Fruit fly (Drosophila melanogaster) whole organism, embryonic: ENCODE measurements around the gene CG3222.

Experiments used
- Awh ChIP-seq: fragments of 200-800 bp; sonication (Bioruptor generic); IDR thresholded peaks from 2 replicates; pipeline ENCODE4, ENCODE4 v1.3.6; 2022; ENCODE audit warnings: missing biosample characterization, missing genetic modification characterization
- CG1647 ChIP-seq: fragments of 200-800 bp; sonication (Bioruptor generic); optimal IDR thresholded peaks from 3 replicates; lab custom pipeline; 2016; ENCODE audit warnings: missing biosample characterization, missing genetic modification characterization
- CG2120 ChIP-seq: fragments of 200-800 bp; sonication (Bioruptor generic); optimal IDR thresholded peaks from 3 replicates; lab custom pipeline; 2016; ENCODE audit warnings: missing biosample characterization, missing genetic modification characterization
- CG2875 ChIP-seq: fragments of 200-800 bp; sonication (Bioruptor generic); optimal IDR thresholded peaks from 2 replicates; lab custom pipeline; 2017; ENCODE audit warnings: missing biosample characterization, mild to moderate bottlenecking, missing genetic modification characterization, missing genetic modification reagents
- CG30020 ChIP-seq: fragments of 200-800 bp; optimal IDR thresholded peaks from 2 replicates; lab custom pipeline; 2019; ENCODE audit warnings: missing biosample characterization, mild to moderate bottlenecking, missing genetic modification characterization, moderate library complexity
- CG34422 ChIP-seq: fragments of 200-800 bp; sonication (Bioruptor generic); IDR thresholded peaks from 3 replicates; pipeline ENCODE4 v1.3.6; 2022; ENCODE audit warnings: missing biosample characterization, missing genetic modification characterization
- CTCF ChIP-seq: fragments of 200-800 bp; sonication (Bioruptor generic); optimal IDR thresholded peaks from 2 replicates; lab custom pipeline; 2017; ENCODE audit warnings: missing biosample characterization, mild to moderate bottlenecking, missing genetic modification characterization, moderate library complexity
- Dref ChIP-seq: fragments of 200-800 bp; sonication (Bioruptor generic); IDR thresholded peaks from 2 replicates; pipeline ENCODE4 v1.3.6; 2022; ENCODE audit warnings: missing biosample characterization, missing genetic modification characterization
- HLH3B ChIP-seq: fragments of 200-800 bp; sonication (Bioruptor generic); IDR thresholded peaks from 2 replicates; pipeline ENCODE4 v1.3.6; 2022; ENCODE audit warnings: missing biosample characterization, missing genetic modification characterization
- bab2 ChIP-seq: fragments of 200-800 bp; sonication (Bioruptor generic); optimal IDR thresholded peaks from 2 replicates; lab custom pipeline; 2016; ENCODE audit warnings: missing biosample characterization, missing genetic modification characterization
- dysf ChIP-seq: fragments of 200-800 bp; sonication (Bioruptor generic); IDR thresholded peaks from 3 replicates; pipeline ENCODE4 v1.3.6; 2022; ENCODE audit warnings: missing biosample characterization, missing genetic modification characterization
- ewg ChIP-seq: fragments of 200-800 bp; sonication (Bioruptor generic); optimal IDR thresholded peaks from 3 replicates; lab custom pipeline; 2017; ENCODE audit warnings: mild to moderate bottlenecking, missing biosample characterization, missing genetic modification reagents, missing genetic modification characterization
- fd102C ChIP-seq: fragments of 200-800 bp; sonication (Bioruptor generic); optimal IDR thresholded peaks from 2 replicates; lab custom pipeline; 2018; ENCODE audit warnings: missing biosample characterization, mild to moderate bottlenecking, missing genetic modification characterization, moderate library complexity
- kah ChIP-seq: fragments of 200-800 bp; sonication (Bioruptor generic); optimal IDR thresholded peaks from 2 replicates; lab custom pipeline; 2018; ENCODE audit warnings: missing biosample characterization, mild to moderate bottlenecking, missing genetic modification characterization
- onecut ChIP-seq: fragments of 200-800 bp; sonication (Bioruptor generic); IDR thresholded peaks from 2 replicates; pipeline ENCODE4 v1.3.6; 2022; ENCODE audit warnings: missing biosample characterization, missing genetic modification characterization
- scrt ChIP-seq: fragments of 200-800 bp; sonication (Bioruptor generic); optimal IDR thresholded peaks from 2 replicates; lab custom pipeline; 2018; ENCODE audit warnings: missing biosample characterization, mild to moderate bottlenecking, missing genetic modification characterization, moderate library complexity
- sd ChIP-seq: fragments of 200-800 bp; sonication (Bioruptor generic); optimal IDR thresholded peaks from 3 replicates; lab custom pipeline; 2018; ENCODE audit warnings: missing biosample characterization, mild to moderate bottlenecking, missing genetic modification characterization, moderate library complexity
- ttk ChIP-seq: fragments of 200-800 bp; sonication (Bioruptor generic); IDR thresholded peaks from 2 replicates; pipeline ENCODE4 v2.1.2; 2022; ENCODE audit warnings: missing biosample characterization, missing genetic modification characterization

Gene CG3222

DNA sequence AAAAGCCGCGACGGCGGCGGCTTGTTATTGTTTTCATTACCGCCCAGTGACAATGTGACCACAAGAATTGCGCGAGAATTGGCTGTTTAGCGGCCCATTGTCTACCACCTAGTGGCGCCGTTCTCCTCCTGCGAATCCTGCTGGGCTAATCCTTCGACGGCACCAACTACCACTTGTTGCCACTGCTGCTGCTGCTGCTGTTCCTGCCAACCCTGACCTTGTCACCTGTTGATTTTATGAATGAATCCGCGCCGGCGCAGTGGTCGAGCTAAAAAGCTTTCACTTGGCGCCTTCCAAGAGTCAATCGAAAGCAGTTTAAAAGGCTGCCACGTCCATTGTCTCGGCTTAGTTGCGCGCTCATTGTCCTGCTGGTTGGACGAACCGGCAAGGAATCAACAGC, 45.0 kb downstream of the CG3222 start, which contains the start of gene CNMaR (continued):
- TF ChIP-seq fd102C: no peak
- 0 out of 3 replicates have a peak, but pooled peaks have one; percentile 16 for TF ChIP-seq dysf
- no peak for TF ChIP-seq CG2875 (GFP tag; lab: Kevin White, UChicago)
- TF ChIP-seq ttk (GFP tag; lab: Robert Waterston, UW): no peak
- TF ChIP-seq scrt (GFP tag; lab: Kevin White, UChicago): peak; percentile 100
- TF ChIP-seq bab2 (GFP tag; lab: Kevin White, UChicago): no peak
- no peak for TF ChIP-seq CG1647 (GFP tag; lab: Kevin White, UChicago)
- TF ChIP-seq kah (GFP tag; lab: Kevin White, UChicago): peak; percentile 10
- TF ChIP-seq Dref: no peak
- TF ChIP-seq HLH3B (GFP tag; lab: Robert Waterston, UW): no peak
- TF ChIP-seq CG30020: no peak
- TF ChIP-seq Awh (GFP tag; lab: Robert Waterston, UW): no peak
- peak; percentile 59; the same call in 1 of the 3 replicates for TF ChIP-seq CG34422 (GFP tag; lab: Robert Waterston, UW)
- TF ChIP-seq onecut (GFP tag; lab: Robert Waterston, UW): no peak
- TF ChIP-seq ewg (GFP tag; lab: Kevin White, UChicago): peak; percentile 85
- TF ChIP-seq sd: no peak
- no peak for TF ChIP-seq CG2120 (GFP tag; lab: Kevin White, UChicago)
- no peak for TF ChIP-seq CTCF (GFP tag; lab: Kevin White, UChicago)
